Fruit fly (Drosophila melanogaster) whole organism, embryonic: ENCODE measurements around the gene Polr1D.

Experiments used
- Awh ChIP-seq: fragments of 200-800 bp; sonication (Bioruptor generic); IDR thresholded peaks from 2 replicates; pipeline ENCODE4, ENCODE4 v1.3.6; 2022; ENCODE audit warnings: missing biosample characterization, missing genetic modification characterization
- B-H2 ChIP-seq: fragments of 200-800 bp; sonication (Bioruptor generic); optimal IDR thresholded peaks from 2 replicates; lab custom pipeline; 2018; ENCODE audit warnings: missing biosample characterization, mild to moderate bottlenecking, missing genetic modification characterization
- BEAF-32 ChIP-seq: fragments of 200-800 bp; sonication (Bioruptor generic); optimal IDR thresholded peaks from 3 replicates; lab custom pipeline; 2017; ENCODE audit warnings: missing biosample characterization, missing genetic modification characterization, mild to moderate bottlenecking, moderate library complexity, missing genetic modification reagents
- BtbVII ChIP-seq: fragments of 200-800 bp; sonication (Bioruptor generic); optimal IDR thresholded peaks from 3 replicates; lab custom pipeline; 2017; ENCODE audit warnings: missing biosample characterization, mild to moderate bottlenecking, missing genetic modification characterization
- CG11560 ChIP-seq: fragments of 200-800 bp; sonication (Bioruptor generic); IDR thresholded peaks from 3 replicates; pipeline ENCODE4 v1.3.6; 2022; ENCODE audit warnings: missing biosample characterization, missing genetic modification characterization
- CG12391 ChIP-seq: fragments of 200-800 bp; sonication (Bioruptor generic); optimal IDR thresholded peaks from 3 replicates; lab custom pipeline; 2018; ENCODE audit warnings: missing biosample characterization, mild to moderate bottlenecking, missing genetic modification characterization, moderate library complexity
- CG13296 ChIP-seq: fragments of 200-800 bp; sonication (Bioruptor generic); optimal IDR thresholded peaks from 3 replicates; lab custom pipeline; 2018; ENCODE audit warnings: missing biosample characterization, mild to moderate bottlenecking, missing genetic modification characterization
- CG13894 ChIP-seq: fragments of 200-800 bp; sonication (Bioruptor generic); optimal IDR thresholded peaks from 3 replicates; lab custom pipeline; 2018; ENCODE audit warnings: missing biosample characterization, mild to moderate bottlenecking, missing genetic modification characterization, moderate library complexity
- CG14710 ChIP-seq: fragments of 200-800 bp; sonication (Bioruptor generic); optimal IDR thresholded peaks from 3 replicates; lab custom pipeline; 2019; ENCODE audit warnings: missing biosample characterization, mild to moderate bottlenecking, missing genetic modification characterization, moderate library complexity
- CG17359 ChIP-seq: fragments of 200-800 bp; sonication (Bioruptor generic); optimal IDR thresholded peaks from 3 replicates; lab custom pipeline; 2018; ENCODE audit warnings: missing biosample characterization, mild to moderate bottlenecking, missing genetic modification characterization, moderate library complexity
- CG18764 ChIP-seq: fragments of 200-800 bp; sonication (Bioruptor generic); optimal IDR thresholded peaks from 3 replicates; lab custom pipeline; 2016; ENCODE audit warnings: missing biosample characterization, missing genetic modification characterization
- CG2202 ChIP-seq: fragments of 200-800 bp; sonication (Bioruptor generic); optimal IDR thresholded peaks from 2 replicates; lab custom pipeline; 2018; ENCODE audit warnings: missing biosample characterization, mild to moderate bottlenecking, missing genetic modification characterization
- CG2875 ChIP-seq: fragments of 200-800 bp; sonication (Bioruptor generic); optimal IDR thresholded peaks from 2 replicates; lab custom pipeline; 2017; ENCODE audit warnings: missing biosample characterization, mild to moderate bottlenecking, missing genetic modification characterization, missing genetic modification reagents
- CG3847 ChIP-seq: fragments of 200-800 bp; sonication (Bioruptor generic); IDR thresholded peaks from 2 replicates; pipeline ENCODE4 v1.3.6; 2022; ENCODE audit warnings: missing biosample characterization, missing genetic modification characterization
- CG4282 ChIP-seq: fragments of 200-800 bp; sonication (Bioruptor generic); optimal IDR thresholded peaks from 2 replicates; lab custom pipeline; 2016; ENCODE audit warnings: missing biosample characterization, missing genetic modification characterization
- CG6175 ChIP-seq: fragments of 200-800 bp; sonication (Bioruptor generic); IDR thresholded peaks from 3 replicates; pipeline ENCODE4 v1.3.6; 2022; ENCODE audit warnings: missing biosample characterization, missing genetic modification characterization
- CG6689 ChIP-seq: fragments of 200-800 bp; sonication (Bioruptor generic); IDR thresholded peaks from 2 replicates; pipeline ENCODE4 v1.3.6; 2022; ENCODE audit warnings: missing biosample characterization, missing genetic modification characterization
- CG6791 ChIP-seq: fragments of 200-800 bp; sonication (Bioruptor generic); IDR thresholded peaks from 3 replicates; pipeline ENCODE4 v1.3.6; 2022; ENCODE audit warnings: missing biosample characterization, missing genetic modification characterization; ENCODE audit not compliant: partially characterized antibody
- CG7786 ChIP-seq: fragments of 200-800 bp; sonication (Bioruptor generic); optimal IDR thresholded peaks from 2 replicates; lab custom pipeline; 2016; ENCODE audit warnings: missing biosample characterization, missing genetic modification characterization
- CG7928 ChIP-seq: fragments of 200-800 bp; sonication (Bioruptor generic); optimal IDR thresholded peaks from 2 replicates; lab custom pipeline; 2017; ENCODE audit warnings: missing biosample characterization, mild to moderate bottlenecking, missing genetic modification characterization
- CG9215 ChIP-seq: fragments of 200-800 bp; sonication (Bioruptor generic); IDR thresholded peaks from 2 replicates; pipeline ENCODE4 v1.3.6; 2022; ENCODE audit warnings: missing biosample characterization, missing genetic modification characterization
- D19A ChIP-seq: fragments of 200-800 bp; optimal IDR thresholded peaks from 3 replicates; lab custom pipeline; 2019; ENCODE audit warnings: missing biosample characterization, mild to moderate bottlenecking, missing genetic modification characterization, moderate library complexity
- Elba2 ChIP-seq: fragments of 200-800 bp; sonication (Bioruptor generic); optimal IDR thresholded peaks from 3 replicates; lab custom pipeline; 2016; ENCODE audit warnings: missing biosample characterization, missing genetic modification characterization
- Nf-YA ChIP-seq: fragments of 200-800 bp; sonication (Bioruptor generic); IDR thresholded peaks from 2 replicates; pipeline ENCODE4 v1.3.6; 2022; ENCODE audit warnings: missing biosample characterization, missing genetic modification characterization
- Nf-YB ChIP-seq: fragments of 200-800 bp; sonication (Bioruptor generic); optimal IDR thresholded peaks from 3 replicates; lab custom pipeline; 2019; ENCODE audit warnings: missing biosample characterization, mild to moderate bottlenecking, missing genetic modification characterization, moderate library complexity
- NfI ChIP-seq: fragments of 200-800 bp; sonication (Bioruptor generic); optimal IDR thresholded peaks from 3 replicates; lab custom pipeline; 2018; ENCODE audit warnings: missing biosample characterization, mild to moderate bottlenecking, missing genetic modification characterization, moderate library complexity
- Ptx1 ChIP-seq: fragments of 200-800 bp; sonication (Bioruptor generic); IDR thresholded peaks from 2 replicates; pipeline ENCODE4 v1.3.6; 2022; ENCODE audit warnings: missing biosample characterization, missing genetic modification characterization
- Sry-β ChIP-seq: fragments of 200-800 bp; sonication (Bioruptor generic); optimal IDR thresholded peaks from 2 replicates; lab custom pipeline; 2018; ENCODE audit warnings: missing biosample characterization, mild to moderate bottlenecking, missing genetic modification characterization, moderate library complexity
- Sry-δ ChIP-seq: fragments of 200-800 bp; sonication (Bioruptor generic); optimal IDR thresholded peaks from 2 replicates; lab custom pipeline; 2016; ENCODE audit warnings: missing biosample characterization, missing genetic modification characterization
- ato ChIP-seq: fragments of 200-800 bp; sonication (Bioruptor generic); IDR thresholded peaks from 2 replicates; pipeline ENCODE4 v1.3.6; 2022; ENCODE audit warnings: missing biosample characterization, missing genetic modification characterization; ENCODE audit not compliant: partially characterized antibody
- cato ChIP-seq: fragments of 200-800 bp; sonication (Bioruptor generic); optimal IDR thresholded peaks from 2 replicates; lab custom pipeline; 2016; ENCODE audit warnings: missing biosample characterization, missing genetic modification characterization, borderline replicate concordance
- da ChIP-seq: fragments of 200-800 bp; sonication (Bioruptor generic); optimal IDR thresholded peaks from 2 replicates; lab custom pipeline; 2016; ENCODE audit warnings: missing biosample characterization, missing genetic modification characterization
- esg ChIP-seq: fragments of 200-800 bp; sonication (Bioruptor generic); conservative IDR thresholded peaks from 2 replicates; pipeline ENCODE4 v1.3.6; 2022; ENCODE audit warnings: missing biosample characterization, missing genetic modification characterization
- gro ChIP-seq: fragments of 200-800 bp; sonication (Bioruptor generic); optimal IDR thresholded peaks from 2 replicates; lab custom pipeline; 2016; ENCODE audit warnings: missing biosample characterization, missing genetic modification characterization
- hbn ChIP-seq: fragments of 200-800 bp; sonication (Bioruptor generic); IDR thresholded peaks from 2 replicates; pipeline ENCODE4 v1.3.6; 2022; ENCODE audit warnings: missing biosample characterization, missing genetic modification characterization; ENCODE audit not compliant: partially characterized antibody
- hkb ChIP-seq, 2 experiments: fragments of 200-800 bp in 1 of 2; fragments of >200 bp in 1 of 2; sonication (Bioruptor generic) in 1 of 2; IDR thresholded peaks in 1 of 2; optimal IDR thresholded peaks in 1 of 2; 2 replicates each; pipeline versions ENCODE4 v1.3.6 to Lab custom; 2017 to 2022; ENCODE audit warnings: missing biosample characterization in 1 of 2, missing genetic modification characterization in 1 of 2
- jing ChIP-seq: fragments of 200-800 bp; sonication (Bioruptor generic); optimal IDR thresholded peaks from 2 replicates; lab custom pipeline; 2018; ENCODE audit warnings: missing biosample characterization, mild to moderate bottlenecking, missing genetic modification characterization
- jumu ChIP-seq: fragments of 200-800 bp; sonication (Bioruptor generic); optimal IDR thresholded peaks from 3 replicates; lab custom pipeline; 2016; ENCODE audit warnings: missing biosample characterization, missing genetic modification characterization
- kah ChIP-seq: fragments of 200-800 bp; sonication (Bioruptor generic); optimal IDR thresholded peaks from 2 replicates; lab custom pipeline; 2018; ENCODE audit warnings: missing biosample characterization, mild to moderate bottlenecking, missing genetic modification characterization
- kni ChIP-seq: fragments of 200-800 bp; sonication (Bioruptor generic); optimal IDR thresholded peaks from 3 replicates; lab custom pipeline; 2017; ENCODE audit warnings: mild to moderate bottlenecking, missing biosample characterization, missing genetic modification reagents, missing genetic modification characterization
- lilli ChIP-seq: fragments of 200-800 bp; sonication (Bioruptor generic); optimal IDR thresholded peaks from 3 replicates; lab custom pipeline; 2016; ENCODE audit warnings: missing biosample characterization, missing genetic modification characterization
- lmd ChIP-seq: fragments of 200-800 bp; sonication (Bioruptor generic); IDR thresholded peaks from 2 replicates; pipeline ENCODE4 v1.3.6; 2022; ENCODE audit warnings: missing biosample characterization, missing genetic modification characterization
- onecut ChIP-seq: fragments of 200-800 bp; sonication (Bioruptor generic); IDR thresholded peaks from 2 replicates; pipeline ENCODE4 v1.3.6; 2022; ENCODE audit warnings: missing biosample characterization, missing genetic modification characterization
- scrt ChIP-seq: fragments of 200-800 bp; sonication (Bioruptor generic); optimal IDR thresholded peaks from 2 replicates; lab custom pipeline; 2018; ENCODE audit warnings: missing biosample characterization, mild to moderate bottlenecking, missing genetic modification characterization, moderate library complexity
- sna ChIP-seq: fragments of 200-800 bp; sonication (Bioruptor generic); IDR thresholded peaks from 2 replicates; pipeline ENCODE4 v1.3.6; 2022; ENCODE audit warnings: missing biosample characterization, missing genetic modification characterization; ENCODE audit not compliant: partially characterized antibody
- stwl ChIP-seq: fragments of 200-800 bp; sonication (Bioruptor generic); optimal IDR thresholded peaks from 3 replicates; lab custom pipeline; 2018; ENCODE audit warnings: missing biosample characterization, mild to moderate bottlenecking, missing genetic modification characterization, moderate library complexity
- wor ChIP-seq: fragments of 200-800 bp; sonication (Bioruptor generic); IDR thresholded peaks from 2 replicates; pipeline ENCODE4 v1.3.6; 2022; ENCODE audit warnings: missing biosample characterization, missing genetic modification characterization

The Polr1D gene

DNA sequence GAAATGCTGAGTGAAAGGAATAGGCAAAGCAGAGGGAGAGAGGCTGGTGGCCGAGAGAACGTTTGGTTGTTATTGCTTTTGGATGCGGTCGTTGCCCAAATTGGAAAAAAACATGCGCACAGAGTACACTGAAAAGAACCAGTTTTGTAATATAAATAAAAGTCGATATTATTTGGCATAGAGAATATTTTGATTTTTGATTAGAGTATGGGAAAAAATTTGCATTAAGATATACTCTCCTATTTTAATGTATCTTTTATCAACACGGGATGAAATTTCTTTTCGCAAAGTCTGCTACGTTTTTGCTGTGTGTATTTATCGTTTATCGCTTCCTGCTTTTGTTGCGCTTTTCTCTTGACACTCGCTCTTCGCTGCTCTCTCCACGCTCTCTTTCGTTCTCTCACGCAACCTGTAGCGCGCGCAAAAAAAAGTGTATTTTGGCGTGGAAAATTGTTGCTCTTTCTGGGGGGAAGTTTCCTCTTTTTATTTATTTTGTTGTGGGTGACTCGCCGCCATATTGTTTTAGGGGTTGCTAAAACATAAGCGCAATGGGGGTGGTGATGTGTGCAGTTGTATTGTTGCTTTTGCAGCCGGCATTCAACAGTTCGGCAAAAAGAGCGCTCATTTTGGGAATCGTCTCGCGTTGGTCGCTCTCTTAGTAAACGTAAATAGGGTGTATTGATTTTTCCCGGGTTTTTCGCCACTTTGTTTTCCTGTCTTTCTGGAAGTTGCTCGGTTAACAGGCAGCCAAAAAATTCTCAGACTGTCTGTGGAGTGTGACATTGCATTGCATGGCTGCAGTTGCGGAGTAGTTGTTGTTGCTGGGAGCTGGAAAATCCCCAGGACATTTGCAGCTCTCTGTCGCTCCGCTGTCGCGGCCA lies 30.1 kb upstream of the Polr1D start (continued):
- TF ChIP-seq NfI (peak; percentile 93), CG13296 (peak; percentile 95), kni (GFP tag; lab: Kevin White, UChicago) (peak; percentile 73), esg (GFP tag; lab: Robert Waterston, UW) (peak; percentile 97), lilli (peak; percentile 96), ato (GFP tag; lab: Robert Waterston, UW) (no peak), scrt (GFP tag; lab: Kevin White, UChicago) (peak; percentile 100), Awh (GFP tag; lab: Robert Waterston, UW) (peak; percentile 98), CG7786 (GFP tag; lab: Kevin White, UChicago) (peak; percentile 89), da (peak; percentile 91), lmd (GFP tag; lab: Robert Waterston, UW) (peak; percentile 96), hbn (GFP tag; lab: Robert Waterston, UW) (no peak), BEAF-32 (GFP tag; lab: Kevin White, UChicago) (peak; percentile 11), wor (GFP tag; lab: Robert Waterston, UW) (peak; percentile 96), BtbVII (GFP tag; lab: Kevin White, UChicago) (peak; percentile 97), stwl (tag; lab: Kevin White, UChicago) (no peak), CG14710 (tag; lab: Kevin White, UChicago) (peak; percentile 96), CG2875 (GFP tag; lab: Kevin White, UChicago) (peak; percentile 98), jing (GFP tag; lab: Kevin White, UChicago) (peak; percentile 90), Sry-β (GFP tag; lab: Kevin White, UChicago) (peak; percentile 36), Nf-YB (GFP tag; lab: Kevin White, UChicago) (peak; percentile 82), CG6175 (GFP tag; lab: Robert Waterston, UW) (peak; percentile 95), jumu (GFP tag; lab: Kevin White, UChicago) (peak; percentile 94), CG2202 (tag; lab: Kevin White, UChicago) (peak; percentile 92), cato (GFP tag; lab: Kevin White, UChicago) (peak; percentile 88), hkb (optimal IDR thresholded peaks at IDR 0.05; lab: Kevin White, UChicago) (no peak), hkb (GFP tag; IDR thresholded peaks at IDR 0.05; lab: Robert Waterston, UW) (peak; percentile 98), CG3847 (GFP tag; lab: Robert Waterston, UW) (peak; percentile 94), CG17359 (tag; lab: Kevin White, UChicago) (peak; percentile 99), CG12391 (tag; lab: Kevin White, UChicago) (peak; percentile 97), kah (GFP tag; lab: Kevin White, UChicago) (peak; percentile 93), Sry-δ (GFP tag; lab: Kevin White, UChicago) (peak; percentile 68), Nf-YA (GFP tag; lab: Robert Waterston, UW) (peak; percentile 94), CG7928 (peak; percentile 73), D19A (tag; lab: Kevin White, UChicago) (peak; percentile 92), Elba2 (GFP tag; lab: Kevin White, UChicago) (peak; percentile 54), onecut (GFP tag; lab: Robert Waterston, UW) (peak; percentile 96), CG9215 (peak; percentile 92), CG18764 (GFP tag; lab: Kevin White, UChicago) (peak; percentile 96), CG11560 (tag; lab: Robert Waterston, UW) (peak; percentile 77), CG13894 (tag; lab: Kevin White, UChicago) (peak; percentile 93), CG6689 (GFP tag; lab: Robert Waterston, UW) (peak; percentile 98), gro (GFP tag; lab: Kevin White, UChicago) (peak; percentile 92), sna (0 out of 2 replicates have a peak, but pooled peaks have one; percentile 18), CG6791 (GFP tag; lab: Robert Waterston, UW) (no peak), CG4282 (GFP tag; lab: Kevin White, UChicago) (peak; percentile 78), Ptx1 (peak; percentile 97), B-H2 (GFP tag; lab: Kevin White, UChicago) (peak; percentile 84)
